Worm (Caenorhabditis elegans): Measurements from ENCODE around the gene metl-2.

DNA sequence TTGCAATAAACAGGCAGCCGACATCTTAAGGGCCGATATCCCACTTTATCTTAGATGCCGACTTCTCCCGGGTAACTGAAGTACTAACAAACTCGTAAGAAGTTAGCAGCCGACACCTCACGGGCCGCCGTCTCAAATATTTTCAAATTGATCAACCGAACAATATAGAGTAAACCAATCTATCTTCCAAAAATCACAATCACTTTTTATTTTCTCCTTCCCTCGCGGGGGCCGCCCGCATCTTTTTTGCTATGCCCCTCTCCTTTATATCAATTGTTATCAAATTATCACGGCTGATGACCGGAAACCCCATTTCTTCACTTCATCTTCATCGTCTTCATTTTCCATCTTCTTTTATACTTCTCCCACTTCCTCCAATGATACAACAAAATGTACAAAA lies 40.9 kb upstream of the metl-2 start:
- no peak for TF ChIP-seq ztf-29 (GFP tag; IDR thresholded peaks at IDR 0.05)
- no peak for TF ChIP-seq tab-1 (GFP tag; IDR thresholded peaks at IDR 0.05)
- TF ChIP-seq ztf-23 (GFP tag; IDR thresholded peaks at IDR 0.05) = no peak
- TF ChIP-seq klf-2 (GFP tag; conservative IDR thresholded peaks at IDR 0.05) = no peak

All from whole organism, midembryonic.